Worm (Caenorhabditis elegans) whole organism, L1 larva: Measurements from ENCODE around the gene wdr-20.

Experiments used
- jun-1 ChIP-seq: fragments of 150-350 bp; optimal IDR thresholded peaks from 2 replicates; lab custom pipeline; 2014; ENCODE audit warnings: missing biosample characterization, missing genetic modification reagents, missing genetic modification characterization
- lsy-2 ChIP-seq, 2 experiments: fragments of 150-350 bp; optimal IDR thresholded peaks; 2 replicates each; lab custom pipeline; 2014; ENCODE audit warnings: missing biosample characterization in 2 of 2, missing genetic modification characterization in 2 of 2
- nhr-237 ChIP-seq: fragments of 150-350 bp; optimal IDR thresholded peaks from 2 replicates; lab custom pipeline; 2014; ENCODE audit warnings: missing biosample characterization, missing genetic modification characterization
- nhr-77 ChIP-seq: fragments of 150-350 bp; optimal IDR thresholded peaks from 2 replicates; lab custom pipeline; 2014; ENCODE audit warnings: missing biosample characterization, missing genetic modification characterization
- nhr-90 ChIP-seq: sonication (generic microtip); optimal IDR thresholded peaks from 2 replicates; lab custom pipeline; 2016; ENCODE audit warnings: mild to moderate bottlenecking, missing genetic modification characterization, missing compliant biosample characterization; ENCODE audit not compliant: poor library complexity
- sup-37 ChIP-seq: fragments of 200-800 bp; sonication (Bioruptor generic); optimal IDR thresholded peaks from 2 replicates; lab custom pipeline; 2018; ENCODE audit warnings: mild to moderate bottlenecking, missing genetic modification characterization, missing compliant biosample characterization
- unc-62 ChIP-seq: fragments of 150-350 bp; optimal IDR thresholded peaks from 2 replicates; lab custom pipeline; 2014; ENCODE audit warnings: missing biosample characterization, missing genetic modification reagents, missing genetic modification characterization

DNA sequence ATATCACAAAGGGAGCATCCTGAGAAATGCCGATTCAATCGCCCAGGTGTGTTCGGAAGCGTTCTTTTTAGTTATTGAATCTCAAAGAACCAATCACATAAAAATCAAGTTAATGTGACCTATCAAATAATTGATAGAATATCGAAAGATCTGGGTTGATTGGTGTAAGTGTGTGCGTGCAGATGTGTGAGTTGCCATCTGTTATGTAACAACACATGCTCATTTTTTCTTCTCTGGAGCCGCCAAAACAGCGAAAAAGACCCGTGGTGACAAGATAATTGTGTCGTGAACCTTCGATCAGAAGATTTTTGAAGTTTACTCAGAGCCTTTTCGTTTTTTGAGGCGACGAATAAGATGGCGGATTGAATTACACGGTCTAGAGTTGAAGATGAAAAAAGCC is 12.8 kb upstream of the wdr-20 start:
- TF ChIP-seq lsy-2 (tag; optimal IDR thresholded peaks at IDR 0.05; lab: Kevin White, UChicago) = peak in 1 of 2 experiments; percentile 42
- no peak for TF ChIP-seq nhr-90 (tag; lab: Kevin White, UChicago)
- no peak for TF ChIP-seq nhr-237 (tag; lab: Kevin White, UChicago)
- TF ChIP-seq sup-37 (GFP tag; lab: Kevin White, UChicago) = no peak
- TF ChIP-seq jun-1 (tag; lab: Kevin White, UChicago) = no peak
- TF ChIP-seq unc-62 (GFP tag; lab: Kevin White, UChicago) = no peak
- TF ChIP-seq nhr-77 (tag; lab: Kevin White, UChicago) = no peak
